Fruit fly (Drosophila melanogaster) whole organism, prepupa: ENCODE measurements around the gene CG42592.

Experiments used
- Blimp-1 ChIP-seq: fragments of 200-800 bp; sonication (Bioruptor generic); optimal IDR thresholded peaks from 3 replicates; lab custom pipeline; 2017; ENCODE audit warnings: missing biosample characterization, missing genetic modification characterization, mild to moderate bottlenecking, moderate library complexity, missing genetic modification reagents
- CG10631 ChIP-seq: fragments of 200-800 bp; sonication (Bioruptor generic); optimal IDR thresholded peaks from 2 replicates; lab custom pipeline; 2016; ENCODE audit warnings: missing biosample characterization, missing genetic modification characterization
- CG15336 ChIP-seq: fragments of 200-800 bp; sonication (Bioruptor generic); IDR thresholded peaks from 2 replicates; pipeline ENCODE4 v1.3.6; 2022; ENCODE audit warnings: missing biosample characterization, missing genetic modification characterization
- CG1621 ChIP-seq: fragments of 200-800 bp; sonication (Bioruptor generic); optimal IDR thresholded peaks from 3 replicates; lab custom pipeline; 2018; ENCODE audit warnings: missing biosample characterization, mild to moderate bottlenecking, missing genetic modification characterization
- CG3032 ChIP-seq: fragments of 200-800 bp; optimal IDR thresholded peaks from 2 replicates; lab custom pipeline; 2019; ENCODE audit warnings: missing biosample characterization, mild to moderate bottlenecking, missing genetic modification characterization, moderate library complexity
- CG31627 ChIP-seq: fragments of 200-800 bp; sonication (Bioruptor generic); optimal IDR thresholded peaks from 3 replicates; lab custom pipeline; 2016; ENCODE audit warnings: missing biosample characterization, missing genetic modification characterization
- CG34406 ChIP-seq: fragments of 200-800 bp; sonication (Bioruptor generic); optimal IDR thresholded peaks from 3 replicates; lab custom pipeline; 2016; ENCODE audit warnings: missing biosample characterization, missing genetic modification characterization
- CG4318 ChIP-seq: fragments of 200-800 bp; sonication (Bioruptor generic); optimal IDR thresholded peaks from 3 replicates; lab custom pipeline; 2017; ENCODE audit warnings: missing biosample characterization, mild to moderate bottlenecking, missing genetic modification characterization
- CG6163 ChIP-seq: fragments of 200-800 bp; sonication (Bioruptor generic); IDR thresholded peaks from 3 replicates; pipeline ENCODE4 v1.3.6; 2022; ENCODE audit warnings: missing biosample characterization, missing genetic modification characterization
- CG6276 ChIP-seq: fragments of 200-800 bp; sonication (Bioruptor generic); optimal IDR thresholded peaks from 2 replicates; lab custom pipeline; 2017; ENCODE audit warnings: missing biosample characterization, mild to moderate bottlenecking, missing genetic modification characterization
- CG6808 ChIP-seq: fragments of 200-800 bp; sonication (Bioruptor generic); optimal IDR thresholded peaks from 3 replicates; lab custom pipeline; 2017; ENCODE audit warnings: missing biosample characterization, missing genetic modification characterization, mild to moderate bottlenecking, moderate library complexity, missing genetic modification reagents
- CG6854 ChIP-seq: fragments of 200-800 bp; sonication (Bioruptor generic); optimal IDR thresholded peaks from 2 replicates; lab custom pipeline; 2017; ENCODE audit warnings: missing biosample characterization, mild to moderate bottlenecking, missing genetic modification characterization
- CG7368 ChIP-seq: fragments of 200-800 bp; sonication (Bioruptor generic); optimal IDR thresholded peaks from 3 replicates; lab custom pipeline; 2016; ENCODE audit warnings: missing biosample characterization, missing genetic modification characterization
- CG8119 ChIP-seq: fragments of 200-800 bp; sonication (Bioruptor generic); IDR thresholded peaks from 3 replicates; pipeline ENCODE4 v1.3.6; 2022; ENCODE audit warnings: missing biosample characterization, missing genetic modification characterization
- CG8319 ChIP-seq: fragments of 200-800 bp; sonication (Bioruptor generic); optimal IDR thresholded peaks from 3 replicates; lab custom pipeline; 2016; ENCODE audit warnings: missing biosample characterization, missing genetic modification characterization
- CG8632 ChIP-seq: fragments of 200-800 bp; sonication (Bioruptor generic); optimal IDR thresholded peaks from 3 replicates; lab custom pipeline; 2016; ENCODE audit warnings: missing biosample characterization, missing genetic modification characterization
- CG9139 ChIP-seq: fragments of 200-800 bp; sonication (Bioruptor generic); optimal IDR thresholded peaks from 3 replicates; lab custom pipeline; 2017; ENCODE audit warnings: missing biosample characterization, mild to moderate bottlenecking, missing genetic modification characterization
- Eip75B ChIP-seq: fragments of 200-800 bp; sonication (Bioruptor generic); optimal IDR thresholded peaks from 3 replicates; lab custom pipeline; 2016; ENCODE audit warnings: missing biosample characterization, missing genetic modification characterization
- Eip78C ChIP-seq: fragments of 200-800 bp; sonication (Bioruptor generic); peaks from one replicate; lab custom pipeline; 2016; ENCODE audit warnings: missing biosample characterization, missing genetic modification characterization
- Eip93F ChIP-seq: fragments of 200-800 bp; sonication (Bioruptor generic); optimal IDR thresholded peaks from 2 replicates; lab custom pipeline; 2016; ENCODE audit warnings: missing biosample characterization, mild to moderate bottlenecking, missing genetic modification characterization
- Ets96B ChIP-seq: fragments of 200-800 bp; optimal IDR thresholded peaks from 2 replicates; lab custom pipeline; 2019; ENCODE audit warnings: missing biosample characterization, mild to moderate bottlenecking, missing genetic modification characterization, moderate library complexity
- Hr39 ChIP-seq: fragments of 200-800 bp; sonication (Bioruptor generic); optimal IDR thresholded peaks from 2 replicates; lab custom pipeline; 2016; ENCODE audit warnings: missing biosample characterization, missing genetic modification characterization
- Hr4 ChIP-seq: fragments of 200-800 bp; sonication (Bioruptor generic); optimal IDR thresholded peaks from 3 replicates; lab custom pipeline; 2016; ENCODE audit warnings: missing biosample characterization, missing genetic modification characterization
- Met ChIP-seq: fragments of 200-800 bp; sonication (Bioruptor generic); optimal IDR thresholded peaks from 3 replicates; lab custom pipeline; 2016; ENCODE audit warnings: missing biosample characterization, missing genetic modification characterization
- OdsH ChIP-seq: fragments of 200-800 bp; sonication (Bioruptor generic); optimal IDR thresholded peaks from 3 replicates; lab custom pipeline; 2016; ENCODE audit warnings: missing biosample characterization, missing genetic modification characterization
- Smox ChIP-seq: fragments of 200-800 bp; sonication (Bioruptor generic); optimal IDR thresholded peaks from 3 replicates; lab custom pipeline; 2016; ENCODE audit warnings: missing biosample characterization, missing genetic modification characterization
- Sox102F ChIP-seq: fragments of 200-800 bp; sonication (Bioruptor generic); optimal IDR thresholded peaks from 2 replicates; lab custom pipeline; 2016; ENCODE audit warnings: missing biosample characterization, mild to moderate bottlenecking, missing genetic modification characterization
- Sox14 ChIP-seq: fragments of 200-800 bp; sonication (Bioruptor generic); optimal IDR thresholded peaks from 3 replicates; lab custom pipeline; 2016; ENCODE audit warnings: missing biosample characterization, missing genetic modification characterization
- Sox15 ChIP-seq: fragments of 200-800 bp; sonication (Bioruptor generic); optimal IDR thresholded peaks from 3 replicates; lab custom pipeline; 2016; ENCODE audit warnings: missing biosample characterization, missing genetic modification characterization
- achi ChIP-seq: fragments of 200-800 bp; sonication (Bioruptor generic); optimal IDR thresholded peaks from 3 replicates; lab custom pipeline; 2016; ENCODE audit warnings: missing biosample characterization, missing genetic modification characterization
- acj6 ChIP-seq: fragments of 200-800 bp; sonication (Bioruptor generic); optimal IDR thresholded peaks from 3 replicates; lab custom pipeline; 2016; ENCODE audit warnings: missing biosample characterization, missing genetic modification characterization
- dac ChIP-seq: fragments of 200-800 bp; sonication (Bioruptor generic); optimal IDR thresholded peaks from 2 replicates; lab custom pipeline; 2017; ENCODE audit warnings: missing biosample characterization, mild to moderate bottlenecking, missing genetic modification characterization
- esn ChIP-seq: fragments of 200-800 bp; sonication (Bioruptor generic); optimal IDR thresholded peaks from 2 replicates; lab custom pipeline; 2016; ENCODE audit warnings: missing biosample characterization, mild to moderate bottlenecking, missing genetic modification characterization, moderate library complexity
- fd85E ChIP-seq: fragments of 200-800 bp; sonication (Bioruptor generic); optimal IDR thresholded peaks from 3 replicates; lab custom pipeline; 2016; ENCODE audit warnings: missing biosample characterization, missing genetic modification characterization
- lz ChIP-seq: fragments of 200-800 bp; sonication (Bioruptor generic); optimal IDR thresholded peaks from 3 replicates; lab custom pipeline; 2016; ENCODE audit warnings: missing biosample characterization, missing genetic modification characterization
- net ChIP-seq: fragments of 200-800 bp; sonication (Bioruptor generic); optimal IDR thresholded peaks from 3 replicates; lab custom pipeline; 2016; ENCODE audit warnings: missing biosample characterization, missing genetic modification characterization
- salr ChIP-seq, 2 experiments: fragments of 200-800 bp; sonication (Bioruptor generic); optimal IDR thresholded peaks; 3 replicates each; lab custom pipeline; 2016 to 2018; ENCODE audit warnings: missing biosample characterization in 2 of 2, missing genetic modification characterization in 2 of 2, mild to moderate bottlenecking in 1 of 2
- spab ChIP-seq: fragments of 200-800 bp; sonication (Bioruptor generic); optimal IDR thresholded peaks from 2 replicates; lab custom pipeline; 2017; ENCODE audit warnings: missing biosample characterization, mild to moderate bottlenecking, missing genetic modification characterization, missing genetic modification reagents
- ss ChIP-seq, 2 experiments: fragments of 200-800 bp; sonication (Bioruptor generic); optimal IDR thresholded peaks; 2 replicates in 1 of 2; 3 replicates in 1 of 2; lab custom pipeline; 2017 to 2018; ENCODE audit warnings: mild to moderate bottlenecking in 2 of 2, missing biosample characterization in 2 of 2, missing genetic modification characterization in 2 of 2, moderate library complexity in 1 of 2
- svp ChIP-seq: fragments of 200-800 bp; sonication (Bioruptor generic); peaks from one replicate; lab custom pipeline; 2016; ENCODE audit warnings: missing biosample characterization, missing genetic modification characterization
- topi ChIP-seq: fragments of 200-800 bp; sonication (Bioruptor generic); optimal IDR thresholded peaks from 3 replicates; lab custom pipeline; 2016; ENCODE audit warnings: missing biosample characterization, missing genetic modification characterization
- vri ChIP-seq: fragments of 200-800 bp; sonication (Bioruptor generic); optimal IDR thresholded peaks from 3 replicates; lab custom pipeline; 2016; ENCODE audit warnings: missing biosample characterization, mild to moderate bottlenecking, missing genetic modification characterization

The CG42592 gene

DNA sequence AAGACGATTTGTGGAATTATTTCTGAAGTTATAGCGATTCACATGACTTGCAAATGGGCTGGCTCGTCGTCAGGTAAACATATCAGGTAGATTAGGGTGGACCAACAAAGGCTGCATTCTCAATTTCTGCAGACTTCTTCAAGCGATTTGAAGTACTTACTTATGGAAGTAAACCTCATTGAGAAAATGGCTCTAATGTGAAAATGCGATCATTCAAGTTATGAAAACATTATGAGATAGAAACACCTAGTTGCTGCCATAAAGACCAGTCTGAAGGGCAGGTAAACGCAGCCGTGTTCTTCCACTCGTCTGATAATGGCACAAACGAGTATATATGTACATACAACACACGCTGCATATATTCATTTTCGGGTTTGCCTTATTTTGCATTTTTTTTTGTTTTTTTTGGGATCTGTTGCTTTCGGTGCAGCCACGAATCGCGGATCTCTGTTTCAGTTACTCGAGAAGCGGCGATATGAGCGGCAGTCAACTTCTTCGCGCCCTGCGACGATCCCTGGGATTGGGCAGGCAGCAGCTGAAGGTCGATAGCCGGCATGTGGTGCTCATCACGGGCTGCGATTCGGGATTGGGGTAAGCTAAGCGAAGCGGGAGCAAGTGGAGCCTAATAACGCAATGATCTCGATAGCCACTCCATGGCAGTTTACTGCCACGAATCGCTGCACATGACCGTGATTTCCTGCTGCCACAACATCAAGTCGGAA lies 41.8 kb downstream of the CG42592 start, which contains the start of gene sro:
Gene sro, plus strand, starts transcription at position 437 of the 722 bp plus-strand sequence.
- TF ChIP-seq acj6 (no peak), Eip78C (GFP tag; lab: Kevin White, UChicago) (peak; percentile 24), Sox15 (GFP tag; lab: Kevin White, UChicago) (no peak), esn (GFP tag; lab: Kevin White, UChicago) (peak; percentile 21), CG31627 (GFP tag; lab: Kevin White, UChicago) (peak; percentile 6), topi (GFP tag; lab: Kevin White, UChicago) (peak; percentile 35), dac (no peak), svp (peak; percentile 75), Hr39 (GFP tag; lab: Kevin White, UChicago) (peak; percentile 18)
- TF ChIP-seq, all 60 proteins: peak for 6

DNA sequence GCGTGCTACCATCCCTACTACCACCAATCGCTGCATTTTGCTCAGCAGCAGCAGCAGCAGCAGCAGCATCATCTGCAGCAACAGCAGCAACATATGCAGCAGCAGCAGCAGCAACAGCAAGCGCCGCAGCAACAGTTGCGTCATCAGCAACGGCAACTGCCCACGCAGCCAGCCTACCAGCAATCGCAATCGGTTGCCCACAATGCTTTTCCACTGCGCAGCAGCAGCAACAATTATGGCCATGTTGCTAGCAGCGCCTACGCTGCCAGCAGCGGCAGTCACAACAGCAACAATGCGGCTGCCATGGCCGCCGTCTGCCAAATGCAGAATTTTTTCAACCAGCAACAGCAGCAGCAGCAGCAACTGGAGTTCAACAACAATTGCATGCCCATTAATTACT lies 45.9 kb downstream of the CG42592 start:
- TF ChIP-seq esn (GFP tag; lab: Kevin White, UChicago) (no peak), achi (GFP tag; lab: Kevin White, UChicago) (no peak), Eip75B (GFP tag; lab: Kevin White, UChicago) (no peak), Hr39 (GFP tag; lab: Kevin White, UChicago) (no peak)

DNA sequence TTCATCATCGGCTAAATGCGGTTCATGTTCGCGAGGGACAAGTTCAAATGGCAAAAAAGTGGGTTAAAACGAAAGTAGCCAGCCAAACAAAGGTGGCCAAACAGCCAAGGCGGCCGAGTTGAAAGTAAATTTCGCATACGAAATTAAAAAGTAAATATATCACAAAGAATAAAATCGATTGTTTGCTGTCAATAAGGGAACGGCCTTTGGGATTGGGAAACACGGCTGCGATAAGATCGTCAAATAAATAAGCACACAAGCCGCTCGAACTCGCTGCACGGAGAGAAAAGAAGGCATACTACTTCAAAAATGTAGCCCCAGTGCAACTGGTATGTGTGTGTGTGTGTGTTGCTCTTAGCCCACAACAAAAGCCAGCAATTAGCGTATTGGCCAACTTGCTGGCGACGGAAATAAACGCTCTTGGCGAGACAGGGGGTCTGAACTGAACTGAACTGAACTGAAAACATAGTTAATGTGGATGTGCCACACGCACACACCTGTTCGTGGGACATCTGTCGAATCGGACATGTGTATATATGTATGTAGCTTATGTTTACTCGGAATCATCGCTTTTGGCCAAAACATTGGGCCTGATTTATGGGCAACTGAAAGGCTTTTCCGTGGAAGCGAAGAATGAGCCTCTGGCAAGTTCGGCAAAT lies 48.1 kb downstream of the CG42592 start:
- TF ChIP-seq Ets96B (no peak), CG6163 (no peak), CG7368 (no peak), OdsH (GFP tag; lab: Kevin White, UChicago) (no peak), Smox (no peak), CG8119 (GFP tag; lab: Robert Waterston, UW) (no peak), CG9139 (no peak), Eip93F (GFP tag; lab: Kevin White, UChicago) (peak; percentile 5), ss (GFP tag; optimal IDR thresholded peaks at IDR 0.05; lab: Kevin White, UChicago) (no peak), CG10631 (GFP tag; lab: Kevin White, UChicago) (no peak), fd85E (GFP tag; lab: Kevin White, UChicago) (no peak), acj6 (no peak), Hr4 (GFP tag; lab: Kevin White, UChicago) (no peak), dac (no peak), svp (peak; percentile 77), lz (GFP tag; lab: Kevin White, UChicago) (no peak), CG15336 (GFP tag; lab: Robert Waterston, UW) (no peak), CG1621 (tag; lab: Kevin White, UChicago) (no peak), CG34406 (GFP tag; lab: Kevin White, UChicago) (no peak), Met (GFP tag; lab: Kevin White, UChicago) (peak; percentile 15), Sox14 (GFP tag; lab: Kevin White, UChicago) (peak; percentile 18), CG8632 (GFP tag; lab: Kevin White, UChicago) (no peak), salr (GFP tag; optimal IDR thresholded peaks at IDR 0.05; lab: Kevin White, UChicago) (no peak), CG4318 (GFP tag; lab: Kevin White, UChicago) (no peak), CG3032 (tag; lab: Kevin White, UChicago) (no peak), Sox102F (GFP tag; lab: Kevin White, UChicago) (peak; percentile 33), esn (GFP tag; lab: Kevin White, UChicago) (peak; percentile 43), CG8319 (no peak), Eip75B (GFP tag; lab: Kevin White, UChicago) (no peak), Blimp-1 (GFP tag; lab: Kevin White, UChicago) (peak; percentile 65), Eip78C (GFP tag; lab: Kevin White, UChicago) (no peak), vri (GFP tag; lab: Kevin White, UChicago) (peak; percentile 18), CG6808 (GFP tag; lab: Kevin White, UChicago) (no peak), Hr39 (GFP tag; lab: Kevin White, UChicago) (no peak), CG6854 (GFP tag; lab: Kevin White, UChicago) (peak; percentile 56), net (GFP tag; lab: Kevin White, UChicago) (no peak), topi (GFP tag; lab: Kevin White, UChicago) (peak; percentile 38), CG6276 (no peak), spab (GFP tag; lab: Kevin White, UChicago) (no peak)
